Worm (Caenorhabditis elegans): ENCODE measurements around the gene gtf-2A2.

gtf-2A2 gene

DNA sequence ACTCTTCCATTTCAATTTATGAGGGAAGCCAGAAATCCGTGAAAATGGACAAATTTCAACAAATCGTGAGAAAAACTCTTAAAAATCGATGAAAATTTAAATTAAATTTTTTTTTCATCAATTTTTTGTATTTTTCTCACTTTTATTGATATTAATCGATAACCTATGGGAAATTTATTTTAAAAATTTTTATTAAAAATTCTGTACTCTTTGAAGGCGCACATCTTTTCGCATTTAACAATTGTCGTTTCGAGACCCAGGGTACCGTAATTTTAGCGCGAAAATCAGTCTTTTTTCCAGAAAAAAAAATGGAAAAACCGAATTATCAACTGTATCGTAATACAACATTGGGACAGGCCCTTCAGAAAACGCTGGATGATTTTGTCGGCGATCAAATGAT, at the start of gene gtf-2A2:
Gene gtf-2A2, plus strand, starts transcription at position 301 of the 400 bp plus-strand sequence.
- TF ChIP-seq mab-9 (GFP tag; IDR thresholded peaks at IDR 0.05) (no peak), efl-1 (optimal IDR thresholded peaks at IDR 0.05) (no peak), efl-1 (GFP tag; optimal IDR thresholded peaks at IDR 0.05 in 1 of 2) (no peak), ama-1 (optimal IDR thresholded peaks at IDR 0.05) (no peak), C16A3.4 (tag; optimal IDR thresholded peaks at IDR 0.05) (no peak), grh-1 (GFP tag; IDR thresholded peaks at IDR 0.05) (no peak), fos-1 (tag; optimal IDR thresholded peaks at IDR 0.05) (no peak), nhr-20 (tag; optimal IDR thresholded peaks at IDR 0.05) (no peak), isw-1 (GFP tag; IDR thresholded peaks at IDR 0.05) (no peak), rnt-1 (tag; optimal IDR thresholded peaks at IDR 0.05) (no peak), ceh-88 (GFP tag; IDR thresholded peaks at IDR 0.05) (no peak), lin-39 (tag; optimal IDR thresholded peaks at IDR 0.05) (no peak)

DNA sequence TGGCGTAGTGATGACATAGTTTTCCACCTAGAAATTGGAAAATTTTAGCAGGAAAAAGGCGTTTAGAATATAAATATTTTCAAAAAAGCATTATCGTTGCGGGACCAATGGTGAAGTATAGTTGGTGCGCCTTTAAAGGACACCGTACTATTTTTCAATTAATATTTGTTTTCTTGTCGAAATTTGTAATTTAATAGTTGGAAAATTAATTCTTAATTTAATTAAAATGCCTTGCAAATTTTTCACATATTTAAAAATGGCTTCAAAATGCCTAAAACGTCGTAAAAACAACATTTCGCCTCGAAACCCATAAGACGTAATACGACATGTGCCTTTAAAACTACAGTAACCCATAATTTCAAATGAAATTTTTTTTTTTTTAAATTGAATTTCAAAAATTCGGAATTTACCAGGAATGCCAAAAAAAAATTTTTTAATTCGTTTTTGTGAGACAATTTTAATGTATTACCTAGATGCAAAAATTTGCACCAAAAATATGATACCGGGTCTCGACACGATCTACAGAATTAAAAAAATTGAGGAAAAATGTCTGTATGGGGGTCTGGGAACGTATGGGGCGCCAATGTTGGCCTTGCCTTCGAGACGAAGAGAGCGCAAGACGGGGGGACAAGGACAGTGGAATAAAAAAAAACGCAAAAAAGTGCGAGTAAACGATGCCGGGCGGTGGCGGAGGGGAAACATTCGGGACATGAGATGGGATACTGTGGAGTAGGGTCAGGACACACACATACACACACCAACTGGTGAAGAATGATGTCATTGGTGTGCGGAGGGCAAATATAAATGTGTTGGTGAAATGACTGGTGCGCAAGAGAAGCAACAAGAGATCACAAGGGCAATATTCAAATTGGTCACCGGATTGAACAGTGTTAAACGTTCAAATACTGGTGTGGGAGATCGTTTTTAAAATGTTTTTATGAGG, 48.9 kb upstream of the gtf-2A2 start, which contains the start of gene aakg-1:
Gene aakg-1, minus strand, starts transcription at position 52 of the 943 bp plus-strand sequence.
- TF ChIP-seq blmp-1 (tag; optimal IDR thresholded peaks at IDR 0.05) (peak; percentile 2), ceh-82 (tag; optimal IDR thresholded peaks at IDR 0.05) (no peak), egl-13 (tag; optimal IDR thresholded peaks at IDR 0.05) (no peak), rnt-1 (tag; optimal IDR thresholded peaks at IDR 0.05) (no peak), grh-1 (GFP tag; IDR thresholded peaks at IDR 0.05) (no peak), swsn-7 (tag; optimal IDR thresholded peaks at IDR 0.05) (no peak), hlh-4 (tag; optimal IDR thresholded peaks at IDR 0.05) (no peak), ceh-88 (GFP tag; IDR thresholded peaks at IDR 0.05) (no peak), unc-130 (tag; optimal IDR thresholded peaks at IDR 0.05) (no peak), nhr-20 (tag; optimal IDR thresholded peaks at IDR 0.05) (no peak), lin-35 (GFP tag; optimal IDR thresholded peaks at IDR 0.05) (peak in 1 of 2 experiments; percentile 10), lin-15B (tag; optimal IDR thresholded peaks at IDR 0.05) (no peak), hpl-2 (GFP tag; optimal IDR thresholded peaks at IDR 0.05) (no peak), hlh-17 (GFP tag; optimal IDR thresholded peaks at IDR 0.05; ENCODE audit: borderline replicate concordance) (no peak), lsy-2 (tag; optimal IDR thresholded peaks at IDR 0.05) (peak; percentile 14 to 34), ets-5 (GFP tag; IDR thresholded peaks at IDR 0.05) (no peak), alr-1 (tag; optimal IDR thresholded peaks at IDR 0.05; ENCODE audit: borderline replicate concordance) (no peak), C34B4.2 (tag; optimal IDR thresholded peaks at IDR 0.05) (no peak), pax-3 (tag; optimal IDR thresholded peaks at IDR 0.05) (no peak), nhr-85 (tag) (peak; percentile 40), elt-2 (tag; optimal IDR thresholded peaks at IDR 0.05) (no peak), snu-23 (GFP tag; optimal IDR thresholded peaks at IDR 0.05) (peak; percentile 11), tlp-1 (tag; optimal IDR thresholded peaks at IDR 0.05) (no peak), egl-27 (tag; optimal IDR thresholded peaks at IDR 0.05) (no peak), nhr-71 (tag; optimal IDR thresholded peaks at IDR 0.05) (no peak), nhr-76 (tag; optimal IDR thresholded peaks at IDR 0.05) (no peak), xbp-1 (tag; optimal IDR thresholded peaks at IDR 0.05) (no peak), efl-3 (GFP tag; optimal IDR thresholded peaks at IDR 0.05) (no peak), ceh-90 (tag; optimal IDR thresholded peaks at IDR 0.05) (no peak), fos-1 (tag; optimal IDR thresholded peaks at IDR 0.05) (no peak), lin-14 (GFP tag; optimal IDR thresholded peaks at IDR 0.05) (peak; percentile 47), nhr-12 (tag; optimal IDR thresholded peaks at IDR 0.05) (no peak), nhr-47 (tag; optimal IDR thresholded peaks at IDR 0.05) (no peak), aly-2 (tag; optimal IDR thresholded peaks at IDR 0.05) (no peak), ces-1 (GFP tag; optimal IDR thresholded peaks at IDR 0.05) (no peak), sptf-1 (tag; optimal IDR thresholded peaks at IDR 0.05) (no peak), nhr-11 (tag; optimal IDR thresholded peaks at IDR 0.05) (no peak), unc-98 (GFP tag; IDR thresholded peaks at IDR 0.05) (no peak)

Data from whole organism, L1 larva.